Fruit fly (Drosophila melanogaster) whole organism, embryonic: Measurements from ENCODE around the gene EMC3.

ENCODE experiments used
- CG10209 ChIP-seq: fragments of 200-800 bp; sonication (Bioruptor generic); optimal IDR thresholded peaks from 3 replicates; lab custom pipeline; 2017; ENCODE audit warnings: missing biosample characterization, mild to moderate bottlenecking, missing genetic modification characterization, missing genetic modification reagents
- CG10979 ChIP-seq: fragments of 200-800 bp; sonication (Bioruptor generic); optimal IDR thresholded peaks from 2 replicates; lab custom pipeline; 2018; ENCODE audit warnings: missing biosample characterization, mild to moderate bottlenecking, missing genetic modification characterization, moderate library complexity
- CG11093 ChIP-seq: fragments of 200-800 bp; sonication (Bioruptor generic); IDR thresholded peaks from 3 replicates; pipeline ENCODE4 v1.3.6; 2022; ENCODE audit warnings: missing biosample characterization, missing genetic modification characterization
- CG12769 ChIP-seq: fragments of 200-800 bp; sonication (Bioruptor generic); optimal IDR thresholded peaks from 2 replicates; lab custom pipeline; 2019; ENCODE audit warnings: missing biosample characterization, mild to moderate bottlenecking, missing genetic modification characterization, moderate library complexity
- CG14667 ChIP-seq: fragments of 200-800 bp; sonication (Bioruptor generic); IDR thresholded peaks from 2 replicates; pipeline ENCODE4 v1.3.6; 2022; ENCODE audit warnings: missing biosample characterization, missing genetic modification characterization
- CG14710 ChIP-seq: fragments of 200-800 bp; sonication (Bioruptor generic); optimal IDR thresholded peaks from 3 replicates; lab custom pipeline; 2019; ENCODE audit warnings: missing biosample characterization, mild to moderate bottlenecking, missing genetic modification characterization, moderate library complexity
- CG1529 ChIP-seq: fragments of 200-800 bp; sonication (Bioruptor generic); optimal IDR thresholded peaks from 3 replicates; lab custom pipeline; 2018; ENCODE audit warnings: missing biosample characterization, missing genetic modification characterization
- CG16779 ChIP-seq: fragments of 200-800 bp; sonication (Bioruptor generic); IDR thresholded peaks from 2 replicates; pipeline ENCODE4 v1.3.6; 2022; ENCODE audit warnings: missing biosample characterization, missing genetic modification characterization
- CG17361 ChIP-seq: fragments of 200-800 bp; sonication (Bioruptor generic); IDR thresholded peaks from 3 replicates; pipeline ENCODE4 v1.3.6; 2022; ENCODE audit warnings: missing biosample characterization, missing genetic modification characterization
- CG17802 ChIP-seq: fragments of 200-800 bp; sonication (Bioruptor generic); optimal IDR thresholded peaks from 2 replicates; lab custom pipeline; 2018; ENCODE audit warnings: missing biosample characterization, mild to moderate bottlenecking, missing genetic modification characterization, moderate library complexity
- CG18011 ChIP-seq: fragments of 200-800 bp; sonication (Bioruptor generic); optimal IDR thresholded peaks from 2 replicates; lab custom pipeline; 2017; ENCODE audit warnings: missing biosample characterization, missing genetic modification characterization, mild to moderate bottlenecking, moderate library complexity, missing genotype
- CG18599 ChIP-seq: fragments of 200-800 bp; sonication (Bioruptor generic); optimal IDR thresholded peaks from 3 replicates; lab custom pipeline; 2017; ENCODE audit warnings: missing biosample characterization, missing genetic modification characterization, mild to moderate bottlenecking, moderate library complexity, missing genetic modification reagents
- CG2889 ChIP-seq: fragments of 200-800 bp; sonication (Bioruptor generic); IDR thresholded peaks from 3 replicates; pipeline ENCODE4 v1.3.6; 2022; ENCODE audit warnings: missing biosample characterization, missing genetic modification characterization
- CG33213 ChIP-seq: fragments of 200-800 bp; sonication (Bioruptor generic); optimal IDR thresholded peaks from 3 replicates; lab custom pipeline; 2016; ENCODE audit warnings: missing biosample characterization, missing genetic modification characterization
- CG3838 ChIP-seq: fragments of 200-800 bp; sonication (Bioruptor generic); optimal IDR thresholded peaks from 3 replicates; lab custom pipeline; 2016; ENCODE audit warnings: missing biosample characterization, missing genetic modification characterization
- CG3847 ChIP-seq: fragments of 200-800 bp; sonication (Bioruptor generic); IDR thresholded peaks from 2 replicates; pipeline ENCODE4 v1.3.6; 2022; ENCODE audit warnings: missing biosample characterization, missing genetic modification characterization
- CG4617 ChIP-seq: fragments of 200-800 bp; sonication (Bioruptor generic); optimal IDR thresholded peaks from 3 replicates; lab custom pipeline; 2016; ENCODE audit warnings: missing biosample characterization, missing genetic modification characterization, borderline replicate concordance
- CG6654 ChIP-seq: fragments of 200-800 bp; sonication (Bioruptor generic); optimal IDR thresholded peaks from 2 replicates; lab custom pipeline; 2017; ENCODE audit warnings: missing biosample characterization, mild to moderate bottlenecking, missing genetic modification characterization
- CG6854 ChIP-seq: fragments of 200-800 bp; sonication (Bioruptor generic); optimal IDR thresholded peaks from 3 replicates; lab custom pipeline; 2017; ENCODE audit warnings: missing biosample characterization, mild to moderate bottlenecking, missing genetic modification characterization
- CG7963 ChIP-seq: fragments of 200-800 bp; sonication (Bioruptor generic); IDR thresholded peaks from 3 replicates; pipeline ENCODE4 v1.3.6; 2022; ENCODE audit warnings: missing biosample characterization, missing genetic modification characterization; ENCODE audit not compliant: partially characterized antibody
- CG8290 ChIP-seq, 3 experiments: fragments of 200-800 bp; sonication (Bioruptor generic); optimal IDR thresholded peaks; 2 replicates each; lab custom pipeline; 2016 to 2019; ENCODE audit warnings: missing biosample characterization in 3 of 3, missing genetic modification characterization in 3 of 3, mild to moderate bottlenecking in 2 of 3, moderate library complexity in 1 of 3
- D19A ChIP-seq: fragments of 200-800 bp; optimal IDR thresholded peaks from 3 replicates; lab custom pipeline; 2019; ENCODE audit warnings: missing biosample characterization, mild to moderate bottlenecking, missing genetic modification characterization, moderate library complexity
- ERR ChIP-seq: fragments of 200-800 bp; sonication (Bioruptor generic); optimal IDR thresholded peaks from 2 replicates; lab custom pipeline; 2016; ENCODE audit warnings: missing biosample characterization, missing genetic modification characterization
- GATAe ChIP-seq: fragments of 200-800 bp; sonication (Bioruptor generic); conservative IDR thresholded peaks from 2 replicates; pipeline ENCODE4 v1.3.6; 2022; ENCODE audit warnings: missing biosample characterization, missing genetic modification characterization
- HLH3B ChIP-seq: fragments of 200-800 bp; sonication (Bioruptor generic); IDR thresholded peaks from 2 replicates; pipeline ENCODE4 v1.3.6; 2022; ENCODE audit warnings: missing biosample characterization, missing genetic modification characterization
- Hey ChIP-seq: fragments of 200-800 bp; sonication (Bioruptor generic); optimal IDR thresholded peaks from 3 replicates; lab custom pipeline; 2018; ENCODE audit warnings: missing biosample characterization, mild to moderate bottlenecking, missing genetic modification characterization
- Max ChIP-seq: fragments of 200-800 bp; sonication (Bioruptor generic); optimal IDR thresholded peaks from 2 replicates; lab custom pipeline; 2016; ENCODE audit warnings: missing biosample characterization, mild to moderate bottlenecking, missing genetic modification characterization
- Myb ChIP-seq: fragments of 200-800 bp; sonication (Bioruptor generic); optimal IDR thresholded peaks from 2 replicates; lab custom pipeline; 2016; ENCODE audit warnings: missing biosample characterization, missing genetic modification characterization
- NFAT ChIP-seq: fragments of 200-800 bp; sonication (Bioruptor generic); IDR thresholded peaks from 2 replicates; pipeline ENCODE4 v1.3.6; 2022; ENCODE audit warnings: missing biosample characterization, missing genetic modification characterization
- Nf-YC ChIP-seq: fragments of 200-800 bp; optimal IDR thresholded peaks from 3 replicates; lab custom pipeline; 2019; ENCODE audit warnings: missing biosample characterization, mild to moderate bottlenecking, missing genetic modification characterization, moderate library complexity
- Poxn ChIP-seq: fragments of 200-800 bp; sonication (Bioruptor generic); IDR thresholded peaks from 2 replicates; pipeline ENCODE4 v1.3.6; 2022; ENCODE audit warnings: missing biosample characterization, missing genetic modification characterization
- Sin3A ChIP-seq: fragments of >200 bp; optimal IDR thresholded peaks from 2 replicates; lab custom pipeline; 2018
- Vsx1 ChIP-seq: fragments of 200-800 bp; sonication (Bioruptor generic); optimal IDR thresholded peaks from 2 replicates; lab custom pipeline; 2017; ENCODE audit warnings: missing biosample characterization, mild to moderate bottlenecking, missing genetic modification characterization, missing genetic modification reagents
- YL-1 ChIP-seq: fragments of 200-800 bp; sonication (Bioruptor generic); optimal IDR thresholded peaks from 3 replicates; lab custom pipeline; 2017; ENCODE audit warnings: missing biosample characterization, mild to moderate bottlenecking, missing genetic modification characterization
- ab ChIP-seq: fragments of 200-800 bp; sonication (Bioruptor generic); optimal IDR thresholded peaks from 2 replicates; lab custom pipeline; 2016; ENCODE audit warnings: missing biosample characterization, missing genetic modification characterization
- amos ChIP-seq: fragments of 200-800 bp; sonication (Bioruptor generic); IDR thresholded peaks from 2 replicates; pipeline ENCODE4 v1.3.6; 2022; ENCODE audit warnings: missing biosample characterization, missing genetic modification characterization; ENCODE audit not compliant: partially characterized antibody
- dm ChIP-seq: fragments of 200-800 bp; sonication (Bioruptor generic); optimal IDR thresholded peaks from 3 replicates; lab custom pipeline; 2016; ENCODE audit warnings: missing biosample characterization, missing genetic modification characterization
- emc ChIP-seq: fragments of 200-800 bp; sonication (Bioruptor generic); optimal IDR thresholded peaks from 2 replicates; lab custom pipeline; 2016; ENCODE audit warnings: missing biosample characterization, missing genetic modification characterization
- esg ChIP-seq: fragments of 200-800 bp; sonication (Bioruptor generic); conservative IDR thresholded peaks from 2 replicates; pipeline ENCODE4 v1.3.6; 2022; ENCODE audit warnings: missing biosample characterization, missing genetic modification characterization
- gsb-n ChIP-seq: fragments of 200-800 bp; sonication (Bioruptor generic); optimal IDR thresholded peaks from 3 replicates; lab custom pipeline; 2018; ENCODE audit warnings: missing biosample characterization, mild to moderate bottlenecking, missing genetic modification characterization
- her ChIP-seq: fragments of 200-800 bp; sonication (Bioruptor generic); optimal IDR thresholded peaks from 2 replicates; lab custom pipeline; 2016; ENCODE audit warnings: missing biosample characterization, missing genetic modification characterization
- onecut ChIP-seq: fragments of 200-800 bp; sonication (Bioruptor generic); IDR thresholded peaks from 2 replicates; pipeline ENCODE4 v1.3.6; 2022; ENCODE audit warnings: missing biosample characterization, missing genetic modification characterization
- pros ChIP-seq: fragments of 200-800 bp; sonication (Bioruptor generic); optimal IDR thresholded peaks from 3 replicates; lab custom pipeline; 2019; ENCODE audit warnings: missing biosample characterization, mild to moderate bottlenecking, missing genetic modification characterization, moderate library complexity
- pzg ChIP-seq: fragments of 200-800 bp; sonication (Bioruptor generic); optimal IDR thresholded peaks from 3 replicates; lab custom pipeline; 2018; ENCODE audit warnings: missing biosample characterization, mild to moderate bottlenecking, missing genetic modification characterization, moderate library complexity
- schlank ChIP-seq: fragments of 200-800 bp; sonication (Bioruptor generic); optimal IDR thresholded peaks from 2 replicates; lab custom pipeline; 2018; ENCODE audit warnings: missing biosample characterization, mild to moderate bottlenecking, missing genetic modification characterization
- sim ChIP-seq: fragments of 200-800 bp; sonication (Bioruptor generic); IDR thresholded peaks from 2 replicates; pipeline ENCODE4 v1.3.6; 2022; ENCODE audit warnings: missing biosample characterization, missing genetic modification characterization
- sqz ChIP-seq: fragments of 200-800 bp; sonication (Bioruptor generic); optimal IDR thresholded peaks from 3 replicates; lab custom pipeline; 2018; ENCODE audit warnings: missing biosample characterization, mild to moderate bottlenecking, missing genetic modification characterization
- tna ChIP-seq: fragments of 200-800 bp; sonication (Bioruptor generic); IDR thresholded peaks from 2 replicates; pipeline ENCODE4 v1.3.6; 2022; ENCODE audit warnings: missing biosample characterization, missing genetic modification characterization; ENCODE audit not compliant: partially characterized antibody
- wdn ChIP-seq: fragments of 200-800 bp; sonication (Bioruptor generic); IDR thresholded peaks from 2 replicates; pipeline ENCODE4 v1.3.6; 2022; ENCODE audit warnings: missing biosample characterization, missing genetic modification characterization

The EMC3 gene

DNA sequence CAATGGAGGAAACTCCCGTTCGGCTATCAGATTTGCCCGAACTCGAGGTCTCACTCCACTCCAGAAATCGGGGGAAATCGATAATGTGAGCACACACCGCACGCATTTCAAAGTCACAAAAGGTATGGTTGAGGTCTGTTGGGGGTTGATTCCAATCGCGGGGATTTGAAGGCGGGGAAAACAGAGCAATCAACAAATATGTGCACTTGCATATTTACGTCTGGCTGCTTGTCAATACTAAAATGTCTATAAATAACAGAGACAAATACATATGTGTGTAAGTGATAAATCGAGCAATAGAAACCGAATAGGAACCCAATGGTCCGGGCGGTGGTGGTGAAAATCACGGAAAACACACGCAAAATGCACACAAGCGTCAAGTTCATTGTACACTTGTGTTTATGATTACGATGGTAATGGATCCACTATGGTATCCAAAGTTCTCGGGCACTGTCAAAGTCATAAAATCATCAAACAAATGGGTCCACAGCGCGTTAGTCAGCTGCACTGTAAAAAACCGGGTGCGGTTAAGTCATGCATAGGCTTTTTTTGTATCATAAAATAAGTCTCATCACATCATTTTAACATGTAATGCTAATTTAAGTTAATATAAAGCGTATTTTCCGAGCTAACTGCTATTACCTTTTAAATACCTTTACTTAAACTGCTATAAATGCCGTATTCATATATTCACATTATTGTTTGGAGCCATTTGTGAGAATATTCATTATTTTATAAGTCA lies 19.8 kb upstream of the EMC3 start (continued):
- peak; percentile 95 for TF ChIP-seq CG14710 (tag; lab: Kevin White, UChicago)
- no peak for TF ChIP-seq pzg (GFP tag; lab: Kevin White, UChicago)
- peak; percentile 87 for TF ChIP-seq CG12769 (tag; lab: Kevin White, UChicago)
- peak; percentile 69 for TF ChIP-seq CG6654 (GFP tag; lab: Kevin White, UChicago)
- no peak for TF ChIP-seq GATAe
- peak; percentile 25; the same call in 1 of the 2 replicates for TF ChIP-seq CG14667
- peak; percentile 97 for TF ChIP-seq onecut
- TF ChIP-seq CG10209 = peak; percentile 95
- TF ChIP-seq CG1529 (GFP tag; lab: Kevin White, UChicago) = peak; percentile 93
- no peak for TF ChIP-seq esg
- TF ChIP-seq CG17802 (tag; lab: Kevin White, UChicago) = peak; percentile 77
- peak; percentile 84 for TF ChIP-seq CG11093
- peak; percentile 56 for TF ChIP-seq Myb (GFP tag; lab: Kevin White, UChicago)
- peak; percentile 3 for TF ChIP-seq Nf-YC
- peak; percentile 95 for TF ChIP-seq YL-1
- peak; percentile 91 for TF ChIP-seq CG8290 (GFP tag; optimal IDR thresholded peaks at IDR 0.05; lab: Kevin White, UChicago)
- TF ChIP-seq CG8290 (tag; optimal IDR thresholded peaks at IDR 0.05; lab: Kevin White, UChicago) = peak; percentile 95 to 96
- peak; percentile 74 for TF ChIP-seq her (GFP tag; lab: Kevin White, UChicago)
- no peak for TF ChIP-seq Poxn (GFP tag; lab: Robert Waterston, UW)
- TF ChIP-seq wdn (GFP tag; lab: Robert Waterston, UW) = peak; percentile 15; the same call in 1 of the 2 replicates
- TF ChIP-seq sqz (GFP tag; lab: Kevin White, UChicago) = peak; percentile 87
- no peak for TF ChIP-seq CG7963 (GFP tag; lab: Robert Waterston, UW)
- TF ChIP-seq D19A = peak; percentile 75
- peak; percentile 87 for TF ChIP-seq CG17361 (GFP tag; lab: Robert Waterston, UW)
- peak; percentile 67 for TF ChIP-seq schlank (tag; lab: Kevin White, UChicago)
- no peak for TF ChIP-seq CG16779 (GFP tag; lab: Robert Waterston, UW)
- no peak for TF ChIP-seq Sin3A
- TF ChIP-seq ERR (GFP tag; lab: Kevin White, UChicago) = peak; percentile 76
- peak; percentile 75 for TF ChIP-seq CG6854 (GFP tag; lab: Kevin White, UChicago)
- TF ChIP-seq CG2889 = no peak
- peak; percentile 81 for TF ChIP-seq Max (GFP tag; lab: Kevin White, UChicago)
- peak; percentile 58 for TF ChIP-seq dm (GFP tag; lab: Kevin White, UChicago)
- TF ChIP-seq gsb-n = peak; percentile 97
- TF ChIP-seq CG10979 (tag; lab: Kevin White, UChicago) = peak; percentile 73
- TF ChIP-seq pros = peak; percentile 39
- peak; percentile 53 for TF ChIP-seq CG4617 (GFP tag; lab: Kevin White, UChicago)
- no peak for TF ChIP-seq amos (GFP tag; lab: Robert Waterston, UW)
- peak; percentile 18 for TF ChIP-seq ab (GFP tag; lab: Kevin White, UChicago)
- TF ChIP-seq CG33213 (GFP tag; lab: Kevin White, UChicago) = peak; percentile 94
- peak; percentile 81 for TF ChIP-seq Hey (tag; lab: Kevin White, UChicago)
- peak; percentile 3 for TF ChIP-seq emc (GFP tag; lab: Kevin White, UChicago)
- peak; percentile 35 for TF ChIP-seq CG18011
- TF ChIP-seq CG3847 = peak; percentile 42
- peak; percentile 82 for TF ChIP-seq sim (GFP tag; lab: Robert Waterston, UW)
- peak; percentile 81 for TF ChIP-seq HLH3B
- TF ChIP-seq NFAT = no peak
- peak; percentile 85 for TF ChIP-seq CG3838 (GFP tag; lab: Kevin White, UChicago)
- TF ChIP-seq tna (GFP tag; lab: Robert Waterston, UW) = no peak
- peak; percentile 83 for TF ChIP-seq CG18599 (GFP tag; lab: Kevin White, UChicago)
- peak; percentile 98 for TF ChIP-seq Vsx1 (GFP tag; lab: Kevin White, UChicago)
